Worm (Caenorhabditis elegans) whole organism, L4 larva: ENCODE data around the gene asp-18.

Experiments used
- D1046.2 ChIP-seq: fragments of 200-800 bp; sonication (Bioruptor generic); IDR thresholded peaks from 2 replicates; pipeline ENCODE4 v1.3.6; 2022; ENCODE audit warnings: missing genetic modification characterization, missing compliant biosample characterization
- F10B5.3 ChIP-seq: sonication (generic microtip); optimal IDR thresholded peaks from 2 replicates; lab custom pipeline; 2016; ENCODE audit warnings: mild to moderate bottlenecking, missing genetic modification characterization, missing compliant biosample characterization
- F37D6.2 ChIP-seq: sonication (generic microtip); optimal IDR thresholded peaks from 2 replicates; lab custom pipeline; 2016; ENCODE audit warnings: mild to moderate bottlenecking, missing genetic modification characterization, missing compliant biosample characterization
- F49E8.2 ChIP-seq: sonication (generic microtip); optimal IDR thresholded peaks from 2 replicates; lab custom pipeline; 2016; ENCODE audit warnings: missing compliant biosample characterization, mild to moderate bottlenecking, missing genetic modification characterization, borderline replicate concordance
- T20F7.1 ChIP-seq: fragments of 200-800 bp; sonication (Bioruptor generic); optimal IDR thresholded peaks from 2 replicates; lab custom pipeline; 2018; ENCODE audit warnings: mild to moderate bottlenecking, missing genetic modification characterization, missing compliant biosample characterization
- T26A8.4 ChIP-seq: fragments of 200-800 bp; sonication (Bioruptor generic); IDR thresholded peaks from 2 replicates; pipeline ENCODE4 v1.3.6; 2022; ENCODE audit warnings: missing genetic modification characterization, missing compliant biosample characterization
- Y105C5A.15 ChIP-seq: fragments of 200-800 bp; sonication (Bioruptor generic); IDR thresholded peaks from 2 replicates; pipeline ENCODE4 v1.3.6; 2022; ENCODE audit warnings: missing genetic modification characterization, missing compliant biosample characterization
- Y48G9A.11 ChIP-seq: fragments of 200-800 bp; sonication (Bioruptor generic); IDR thresholded peaks from 2 replicates; pipeline ENCODE4 v1.3.6; 2022; ENCODE audit warnings: missing genetic modification reagents, missing genetic modification characterization, missing compliant biosample characterization
- attf-4 ChIP-seq: sonication (generic microtip); optimal IDR thresholded peaks from 3 replicates; lab custom pipeline; 2017; ENCODE audit warnings: missing biosample characterization, missing genetic modification characterization
- ceh-44 ChIP-seq: fragments of 200-800 bp; sonication (Bioruptor generic); IDR thresholded peaks from 2 replicates; pipeline ENCODE4 v1.3.6; 2022; ENCODE audit warnings: missing genetic modification reagents, missing genetic modification characterization, missing compliant biosample characterization
- ceh-62 ChIP-seq: sonication (generic microtip); optimal IDR thresholded peaks from 2 replicates; lab custom pipeline; 2017; ENCODE audit warnings: missing biosample characterization, missing genetic modification characterization
- ceh-82 ChIP-seq: sonication (generic microtip); optimal IDR thresholded peaks from 2 replicates; lab custom pipeline; 2017; ENCODE audit warnings: missing biosample characterization, missing genetic modification characterization
- ces-1 ChIP-seq: fragments of 150-350 bp; sonication (generic microtip); optimal IDR thresholded peaks from 4 replicates; lab custom pipeline; 2014; ENCODE audit warnings: missing biosample characterization, missing genetic modification reagents, missing genetic modification characterization
- ctbp-1 ChIP-seq: fragments of 200-800 bp; sonication (Bioruptor generic); IDR thresholded peaks from 2 replicates; pipeline ENCODE4 v1.3.6; 2022; ENCODE audit warnings: missing genetic modification reagents, missing genetic modification characterization, missing compliant biosample characterization
- daf-16 ChIP-seq, 3 experiments: sonication (generic microtip); optimal IDR thresholded peaks; 2 replicates each; lab custom pipeline; 2016 to 2017; ENCODE audit warnings: missing genetic modification characterization in 3 of 3, missing genetic modification reagents in 3 of 3, mild to moderate bottlenecking in 2 of 3, missing compliant biosample characterization in 2 of 3, missing biosample characterization in 1 of 3, moderate library complexity in 1 of 3
- dmd-8 ChIP-seq: fragments of 200-800 bp; sonication (Bioruptor generic); IDR thresholded peaks from 2 replicates; pipeline ENCODE4 v1.3.6; 2022; ENCODE audit warnings: missing genetic modification characterization, missing compliant biosample characterization
- dpl-1 ChIP-seq: fragments of 150-350 bp; optimal IDR thresholded peaks from 2 replicates; lab custom pipeline; 2014; ENCODE audit warnings: missing biosample characterization, missing genetic modification reagents, missing genetic modification characterization
- dve-1 ChIP-seq: sonication (generic microtip); optimal IDR thresholded peaks from 2 replicates; lab custom pipeline; 2017; ENCODE audit warnings: antibody characterized with exemption, mild to moderate bottlenecking, missing genetic modification characterization, missing compliant biosample characterization; ENCODE audit not compliant: insufficient read depth
- fkh-10 ChIP-seq: fragments of 150-350 bp; optimal IDR thresholded peaks from 2 replicates; lab custom pipeline; 2014; ENCODE audit warnings: missing biosample characterization, missing genetic modification reagents, missing genetic modification characterization
- fos-1 ChIP-seq: fragments of 150-350 bp; optimal IDR thresholded peaks from 2 replicates; lab custom pipeline; 2014; ENCODE audit warnings: missing biosample characterization, missing genetic modification characterization
- hlh-11 ChIP-seq: fragments of 200-800 bp; sonication (Bioruptor generic); optimal IDR thresholded peaks from 2 replicates; lab custom pipeline; 2018; ENCODE audit warnings: mild to moderate bottlenecking, missing genetic modification characterization, missing compliant biosample characterization
- hlh-30 ChIP-seq: sonication (generic microtip); optimal IDR thresholded peaks from 2 replicates; lab custom pipeline; 2017; ENCODE audit warnings: antibody characterized with exemption, mild to moderate bottlenecking, missing genetic modification characterization, missing compliant biosample characterization; ENCODE audit not compliant: insufficient read depth
- hmg-1.1 ChIP-seq: fragments of 200-800 bp; sonication (Bioruptor generic); IDR thresholded peaks from 2 replicates; pipeline ENCODE4 v1.3.6; 2022; ENCODE audit warnings: missing genetic modification reagents, missing genetic modification characterization, missing compliant biosample characterization
- lim-7 ChIP-seq: fragments of 200-800 bp; sonication (Bioruptor generic); IDR thresholded peaks from 2 replicates; pipeline ENCODE4 v1.3.6; 2022; ENCODE audit warnings: missing genetic modification characterization, missing compliant biosample characterization
- lin-15B ChIP-seq: fragments of 150-350 bp; sonication (generic microtip); optimal IDR thresholded peaks from 3 replicates; lab custom pipeline; 2014; ENCODE audit warnings: missing biosample characterization, missing genetic modification characterization
- lin-39 ChIP-seq: fragments of 150-350 bp; optimal IDR thresholded peaks from 2 replicates; lab custom pipeline; 2014; ENCODE audit warnings: missing biosample characterization, missing genetic modification reagents, missing genetic modification characterization
- lsy-2 ChIP-seq, 2 experiments: fragments of 150-350 bp in 1 of 2; sonication (generic microtip) in 1 of 2; optimal IDR thresholded peaks; 2 replicates each; lab custom pipeline; 2014 to 2017; ENCODE audit warnings: missing biosample characterization in 2 of 2, missing genetic modification characterization in 2 of 2
- mdl-1 ChIP-seq, 2 experiments: fragments of 150-350 bp in 1 of 2; sonication (generic microtip) in 1 of 2; optimal IDR thresholded peaks; 2 replicates each; lab custom pipeline; 2014 to 2017; ENCODE audit warnings: missing biosample characterization in 2 of 2, missing genetic modification characterization in 2 of 2
- mes-2 ChIP-seq: sonication (generic microtip); optimal IDR thresholded peaks from 2 replicates; lab custom pipeline; 2016; ENCODE audit warnings: missing genotype, mild to moderate bottlenecking, missing genetic modification characterization, missing compliant biosample characterization; ENCODE audit not compliant: poor library complexity, severe bottlenecking
- mxl-2 ChIP-seq: fragments of 200-800 bp; sonication (Bioruptor generic); conservative IDR thresholded peaks from 2 replicates; pipeline ENCODE4 v1.3.6; 2022; ENCODE audit warnings: missing genetic modification reagents, missing genetic modification characterization, missing compliant biosample characterization
- nhr-10 ChIP-seq: fragments of 150-350 bp; optimal IDR thresholded peaks from 2 replicates; lab custom pipeline; 2014; ENCODE audit warnings: missing biosample characterization, missing genetic modification characterization
- nhr-111 ChIP-seq: fragments of 200-800 bp; sonication (Bioruptor generic); optimal IDR thresholded peaks from 2 replicates; lab custom pipeline; 2018; ENCODE audit warnings: mild to moderate bottlenecking, missing genetic modification characterization, missing compliant biosample characterization
- nhr-25 ChIP-seq: sonication (generic microtip); optimal IDR thresholded peaks from 2 replicates; lab custom pipeline; 2017; ENCODE audit warnings: missing genetic modification characterization, mild to moderate bottlenecking, missing compliant biosample characterization, antibody characterized with exemption, moderate library complexity, borderline replicate concordance; ENCODE audit not compliant: insufficient read depth
- nhr-41 ChIP-seq: fragments of 200-800 bp; sonication (Bioruptor generic); IDR thresholded peaks from 2 replicates; pipeline ENCODE4 v1.3.6; 2022; ENCODE audit warnings: missing genetic modification reagents, missing genetic modification characterization, missing compliant biosample characterization
- nhr-42 ChIP-seq: fragments of 200-800 bp; sonication (Bioruptor generic); IDR thresholded peaks from 2 replicates; pipeline ENCODE4 v1.3.6; 2022; ENCODE audit warnings: missing genetic modification characterization, missing compliant biosample characterization
- nhr-48 ChIP-seq: sonication (generic microtip); optimal IDR thresholded peaks from 2 replicates; lab custom pipeline; 2016; ENCODE audit warnings: mild to moderate bottlenecking, missing genetic modification characterization, missing compliant biosample characterization
- nhr-76 ChIP-seq: fragments of 150-350 bp; optimal IDR thresholded peaks from 2 replicates; lab custom pipeline; 2014; ENCODE audit warnings: missing biosample characterization, missing genetic modification characterization
- nhr-77 ChIP-seq: fragments of 150-350 bp; optimal IDR thresholded peaks from 2 replicates; lab custom pipeline; 2014; ENCODE audit warnings: missing biosample characterization, missing genetic modification characterization
- pha-4 ChIP-seq, 2 experiments: fragments of 150-350 bp in 1 of 2; fragments of 200-800 bp in 1 of 2; sonication (Bioruptor generic) in 1 of 2; IDR thresholded peaks in 1 of 2; optimal IDR thresholded peaks in 1 of 2; 2 replicates each; pipeline versions ENCODE4 v1.3.6 to Lab custom; 2014 to 2022; ENCODE audit warnings: missing genetic modification characterization in 2 of 2, missing genetic modification reagents in 2 of 2, missing biosample characterization in 1 of 2, missing compliant biosample characterization in 1 of 2
- php-3 ChIP-seq: fragments of 200-800 bp; sonication (Bioruptor generic); IDR thresholded peaks from 2 replicates; pipeline ENCODE4 v1.3.6; 2022; ENCODE audit warnings: missing genetic modification reagents, missing genetic modification characterization, missing compliant biosample characterization
- pqm-1 ChIP-seq: sonication (generic microtip); optimal IDR thresholded peaks from 2 replicates; lab custom pipeline; 2017; ENCODE audit warnings: missing biosample characterization, missing genetic modification characterization
- snpc-1.2 ChIP-seq: fragments of 200-800 bp; sonication (Bioruptor generic); IDR thresholded peaks from 2 replicates; pipeline ENCODE4 v1.3.6; 2022; ENCODE audit warnings: missing genetic modification reagents, missing genetic modification characterization, missing compliant biosample characterization
- spr-3 ChIP-seq: fragments of 200-800 bp; sonication (Bioruptor generic); optimal IDR thresholded peaks from 2 replicates; lab custom pipeline; 2018; ENCODE audit warnings: mild to moderate bottlenecking, missing genetic modification characterization, missing compliant biosample characterization
- tag-97 ChIP-seq: fragments of 200-800 bp; sonication (Bioruptor generic); IDR thresholded peaks from 2 replicates; pipeline ENCODE4 v1.3.6; 2022; ENCODE audit warnings: missing genetic modification characterization, missing compliant biosample characterization
- tra-1 ChIP-seq: fragments of 200-800 bp; sonication (Bioruptor generic); IDR thresholded peaks from 2 replicates; pipeline ENCODE4 v1.3.6; 2022; ENCODE audit warnings: missing genetic modification reagents, missing genetic modification characterization, missing compliant biosample characterization
- unc-39 ChIP-seq: sonication (generic microtip); optimal IDR thresholded peaks from 2 replicates; lab custom pipeline; 2017; ENCODE audit warnings: missing biosample characterization, missing genetic modification characterization
- unc-62 ChIP-seq, 3 experiments: fragments of 150-350 bp in 1 of 3; sonication (generic microtip); optimal IDR thresholded peaks in 2 of 3; peaks in 1 of 3; 1 replicate in 1 of 3; 2 replicates in 2 of 3; lab custom pipeline; 2014 to 2017; ENCODE audit warnings: missing biosample characterization in 3 of 3, missing genetic modification characterization in 3 of 3, missing genetic modification reagents in 3 of 3, missing genotype in 1 of 3
- vab-7 ChIP-seq: fragments of 200-800 bp; sonication (Bioruptor generic); IDR thresholded peaks from 2 replicates; pipeline ENCODE4 v1.3.6; 2022; ENCODE audit warnings: missing genetic modification reagents, missing genetic modification characterization, missing compliant biosample characterization
- zag-1 ChIP-seq: fragments of 150-350 bp; optimal IDR thresholded peaks from 2 replicates; lab custom pipeline; 2014; ENCODE audit warnings: missing biosample characterization, missing genetic modification characterization
- zip-11 ChIP-seq: fragments of 200-800 bp; sonication (Bioruptor generic); IDR thresholded peaks from 2 replicates; pipeline ENCODE4 v1.3.6; 2022; ENCODE audit warnings: missing genetic modification characterization, missing compliant biosample characterization

Gene asp-18

DNA sequence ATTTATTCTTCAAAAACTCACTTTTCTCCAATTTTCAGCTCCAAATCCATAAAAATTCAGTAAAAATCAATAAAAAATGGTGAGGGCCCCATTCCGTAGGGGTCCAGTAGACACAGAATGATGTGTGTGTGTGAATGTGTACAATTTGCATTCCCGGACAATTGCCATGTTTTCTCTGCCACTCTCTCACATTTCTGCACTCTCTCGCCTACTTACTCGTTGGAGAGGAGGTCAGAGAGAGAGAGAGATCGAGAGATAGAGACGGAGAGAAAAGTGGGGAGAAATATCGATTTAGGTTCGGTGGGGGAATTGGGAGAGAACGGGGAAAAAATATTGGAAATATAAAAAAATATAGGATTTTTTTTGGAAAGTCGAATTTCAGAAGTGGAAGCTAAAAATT is 7.9 kb downstream of the asp-18 start:
- TF ChIP-seq fkh-10 (GFP tag; lab: Kevin White, UChicago) (peak; percentile 33), Y105C5A.15 (no peak), mxl-2 (GFP tag; lab: Robert Waterston, UW) (no peak), spr-3 (no peak), F49E8.2 (tag; lab: Kevin White, UChicago) (no peak), lin-39 (tag; lab: Kevin White, UChicago) (no peak), nhr-48 (no peak), nhr-111 (no peak), nhr-25 (tag; lab: Kevin White, UChicago) (no peak), F37D6.2 (tag; lab: Kevin White, UChicago) (peak; percentile 82), lin-15B (tag; lab: Kevin White, UChicago) (no peak), lim-7 (GFP tag; lab: Robert Waterston, UW) (no peak), tra-1 (no peak), hlh-30 (peak; percentile 80), attf-4 (peak; percentile 24), pqm-1 (tag; lab: Kevin White, UChicago) (no peak), vab-7 (GFP tag; lab: Robert Waterston, UW) (no peak), nhr-76 (tag; lab: Kevin White, UChicago) (no peak), mdl-1 (tag; optimal IDR thresholded peaks at IDR 0.05; lab: Kevin White, UChicago) (peak; percentile 30 to 36), hmg-1.1 (GFP tag; lab: Robert Waterston, UW) (peak; percentile 57), ceh-44 (no peak), unc-62 (GFP tag; optimal IDR thresholded peaks at IDR 0.05 in 1 of 2; lab: Kevin White, UChicago) (no peak), unc-62 (tag; optimal IDR thresholded peaks at IDR 0.05; lab: Kevin White, UChicago) (no peak), nhr-77 (peak; percentile 72), Y48G9A.11 (GFP tag; lab: Robert Waterston, UW) (no peak), php-3 (GFP tag; lab: Robert Waterston, UW) (no peak), dpl-1 (GFP tag; lab: Kevin White, UChicago) (peak; percentile 65), F10B5.3 (tag; lab: Kevin White, UChicago) (no peak), pha-4 (GFP tag; IDR thresholded peaks at IDR 0.05; lab: Robert Waterston, UW) (no peak), pha-4 (tag; optimal IDR thresholded peaks at IDR 0.05; lab: Kevin White, UChicago) (peak; percentile 79), nhr-41 (no peak), ces-1 (no peak), nhr-10 (tag; lab: Kevin White, UChicago) (no peak), daf-16 (GFP tag; optimal IDR thresholded peaks at IDR 0.05; lab: Kevin White, UChicago) (no peak), daf-16 (tag; optimal IDR thresholded peaks at IDR 0.05; lab: Kevin White, UChicago) (peak; percentile 89), dmd-8 (no peak), ctbp-1 (GFP tag; lab: Robert Waterston, UW) (no peak), T20F7.1 (no peak), snpc-1.2 (GFP tag; lab: Robert Waterston, UW) (no peak), lsy-2 (tag; optimal IDR thresholded peaks at IDR 0.05; lab: Kevin White, UChicago) (peak; percentile 57 to 87), ceh-62 (no peak), nhr-42 (GFP tag; lab: Robert Waterston, UW) (no peak), D1046.2 (GFP tag; lab: Robert Waterston, UW) (no peak), zip-11 (GFP tag; lab: Robert Waterston, UW) (no peak), unc-39 (tag; lab: Kevin White, UChicago) (no peak), tag-97 (GFP tag; lab: Robert Waterston, UW) (no peak), zag-1 (tag; lab: Kevin White, UChicago) (no peak), T26A8.4 (no peak), mes-2 (tag; lab: Kevin White, UChicago) (no peak), dve-1 (tag; lab: Kevin White, UChicago) (peak; percentile 96), hlh-11 (tag; lab: Kevin White, UChicago) (no peak), ceh-82 (tag; lab: Kevin White, UChicago) (no peak), fos-1 (no peak)
